Fruit fly (Drosophila melanogaster) whole organism, wandering third instar larva: Measurements from ENCODE around the gene DIP2.

Source experiments
- Abd-B ChIP-seq: fragments of >200 bp; optimal IDR thresholded peaks from 2 replicates; lab custom pipeline; 2017; ENCODE audit warnings: missing biosample characterization, missing genetic modification characterization
- CG32264 ChIP-seq: fragments of 200-800 bp; sonication (Bioruptor generic); optimal IDR thresholded peaks from 2 replicates; lab custom pipeline; 2016; ENCODE audit warnings: missing biosample characterization, missing genetic modification characterization
- CG9705 ChIP-seq: fragments of 200-800 bp; sonication (Bioruptor generic); optimal IDR thresholded peaks from 2 replicates; lab custom pipeline; 2018; ENCODE audit warnings: missing biosample characterization, mild to moderate bottlenecking, missing genetic modification characterization
- Dfd ChIP-seq: fragments of >200 bp; optimal IDR thresholded peaks from 2 replicates; lab custom pipeline; 2017; ENCODE audit warnings: missing biosample characterization, missing genetic modification characterization
- Dif ChIP-seq: fragments of 200-275, 200-300 bp; sonication (Bioruptor generic); optimal IDR thresholded peaks from 2 replicates; lab custom pipeline; 2018; ENCODE audit warnings: missing biosample characterization, missing genetic modification characterization; ENCODE audit not compliant: partially characterized antibody
- GATAd ChIP-seq: sonication (Bioruptor generic); optimal IDR thresholded peaks from 2 replicates; lab custom pipeline; 2016; ENCODE audit warnings: missing biosample characterization, missing genetic modification characterization
- HLH106 ChIP-seq: fragments of 200-800 bp; optimal IDR thresholded peaks from 3 replicates; lab custom pipeline; 2019; ENCODE audit warnings: missing biosample characterization, mild to moderate bottlenecking, missing genetic modification characterization, moderate library complexity
- Hnf4 ChIP-seq: fragments of 200-800 bp; sonication (Bioruptor generic); optimal IDR thresholded peaks from 2 replicates; lab custom pipeline; 2016; ENCODE audit warnings: missing biosample characterization, mild to moderate bottlenecking, missing genetic modification characterization
- Hr78 ChIP-seq: fragments of >200 bp; optimal IDR thresholded peaks from 2 replicates; lab custom pipeline; 2017; ENCODE audit warnings: missing biosample characterization, missing genetic modification characterization
- Hr83 ChIP-seq: fragments of 200-300 bp; sonication (Bioruptor generic); optimal IDR thresholded peaks from 2 replicates; lab custom pipeline; 2016; ENCODE audit warnings: missing biosample characterization, mild to moderate bottlenecking, missing genetic modification characterization, moderate library complexity; ENCODE audit not compliant: poor library complexity, severe bottlenecking
- Jra ChIP-seq: sonication (Bioruptor generic); optimal IDR thresholded peaks from 2 replicates; lab custom pipeline; 2016; ENCODE audit warnings: missing biosample characterization, missing genetic modification characterization
- Mio ChIP-seq: sonication (Bioruptor generic); optimal IDR thresholded peaks from 2 replicates; lab custom pipeline; 2016; ENCODE audit warnings: missing biosample characterization, missing genetic modification characterization
- Myc ChIP-seq: fragments of >200 bp; optimal IDR thresholded peaks from 2 replicates; lab custom pipeline; 2017
- N ChIP-seq: fragments of >200 bp; optimal IDR thresholded peaks from 2 replicates; lab custom pipeline; 2018; ENCODE audit warnings: missing biosample characterization, missing external identifiers, missing genetic modification characterization
- OdsH ChIP-seq: fragments of 200-800 bp; sonication (Bioruptor generic); optimal IDR thresholded peaks from 2 replicates; lab custom pipeline; 2016; ENCODE audit warnings: missing biosample characterization, mild to moderate bottlenecking, missing genetic modification characterization
- Rel ChIP-seq, 2 experiments: fragments of 200-800 bp; sonication (Bioruptor generic) in 1 of 2; optimal IDR thresholded peaks; 2 replicates in 1 of 2; 3 replicates in 1 of 2; lab custom pipeline; 2016 to 2019; ENCODE audit warnings: mild to moderate bottlenecking in 2 of 2, missing biosample characterization in 2 of 2, missing genetic modification characterization in 2 of 2, moderate library complexity in 1 of 2
- Sp1 ChIP-seq: fragments of 200-800 bp; sonication (Bioruptor generic); optimal IDR thresholded peaks from 3 replicates; lab custom pipeline; 2019; ENCODE audit warnings: missing biosample characterization, mild to moderate bottlenecking, missing genetic modification characterization, moderate library complexity
- Vsx2 ChIP-seq: fragments of 200-300, 225-300 bp; sonication (Bioruptor generic); optimal IDR thresholded peaks from 2 replicates; lab custom pipeline; 2018; ENCODE audit warnings: missing biosample characterization, missing genetic modification characterization; ENCODE audit not compliant: partially characterized antibody
- br ChIP-seq: fragments of 200-800 bp; sonication (Bioruptor generic); optimal IDR thresholded peaks from 2 replicates; lab custom pipeline; 2016; ENCODE audit warnings: missing biosample characterization, missing genetic modification characterization
- brk ChIP-seq: fragments of 200-800 bp; sonication (Bioruptor generic); optimal IDR thresholded peaks from 2 replicates; lab custom pipeline; 2016; ENCODE audit warnings: missing biosample characterization, mild to moderate bottlenecking, missing genetic modification characterization
- dl ChIP-seq, 2 experiments: fragments of 175-275, 200-275 bp in 1 of 2; fragments of 200-275 bp in 1 of 2; sonication (Bioruptor generic); optimal IDR thresholded peaks; lab custom pipeline; 2018; ENCODE audit warnings: mild to moderate bottlenecking in 2 of 2, missing biosample characterization in 2 of 2, missing genetic modification characterization in 2 of 2, moderate library complexity in 2 of 2; ENCODE audit not compliant: partially characterized antibody in 2 of 2, insufficient read depth in 1 of 2
- dmrt93B ChIP-seq: fragments of 200-800 bp; sonication (Bioruptor generic); optimal IDR thresholded peaks from 2 replicates; lab custom pipeline; 2018; ENCODE audit warnings: missing biosample characterization, mild to moderate bottlenecking, missing genetic modification characterization
- foxo ChIP-seq, 2 experiments: fragments of 200-800 bp; sonication (Bioruptor generic); optimal IDR thresholded peaks; 2 replicates in 1 of 2; 3 replicates in 1 of 2; lab custom pipeline; 2016 to 2017; ENCODE audit warnings: missing biosample characterization in 2 of 2, missing genetic modification characterization in 2 of 2
- fru ChIP-seq: fragments of 200-800 bp; sonication (Bioruptor generic); optimal IDR thresholded peaks from 3 replicates; lab custom pipeline; 2016; ENCODE audit warnings: missing biosample characterization, mild to moderate bottlenecking, missing genetic modification characterization
- h ChIP-seq: fragments of 200-800 bp; sonication (Bioruptor generic); optimal IDR thresholded peaks from 3 replicates; lab custom pipeline; 2016; ENCODE audit warnings: missing biosample characterization, mild to moderate bottlenecking, missing genetic modification characterization
- jim ChIP-seq: fragments of 175-275, 200-325 bp; sonication (Bioruptor generic); optimal IDR thresholded peaks from 2 replicates; lab custom pipeline; 2016; ENCODE audit warnings: missing biosample characterization, mild to moderate bottlenecking, missing genetic modification characterization
- pan ChIP-seq: fragments of >200 bp; optimal IDR thresholded peaks from 2 replicates; lab custom pipeline; 2017
- rgr ChIP-seq: fragments of 200-800 bp; sonication (Bioruptor generic); optimal IDR thresholded peaks from 3 replicates; lab custom pipeline; 2016; ENCODE audit warnings: missing biosample characterization, mild to moderate bottlenecking, missing genetic modification characterization
- sage ChIP-seq: fragments of 200-800 bp; sonication (Bioruptor generic); optimal IDR thresholded peaks from 2 replicates; lab custom pipeline; 2016; ENCODE audit warnings: missing biosample characterization, mild to moderate bottlenecking, missing genetic modification characterization
- sv ChIP-seq: fragments of 200-800 bp; sonication (Bioruptor generic); optimal IDR thresholded peaks from 3 replicates; lab custom pipeline; 2016; ENCODE audit warnings: missing biosample characterization, missing genetic modification characterization
- tai ChIP-seq: sonication (Bioruptor generic); optimal IDR thresholded peaks from 2 replicates; lab custom pipeline; 2016; ENCODE audit warnings: missing biosample characterization, missing genetic modification characterization
- usp ChIP-seq: fragments of >200 bp; optimal IDR thresholded peaks from 2 replicates; lab custom pipeline; 2017; ENCODE audit warnings: missing biosample characterization, missing genetic modification characterization
- woc ChIP-seq: sonication (Bioruptor generic); optimal IDR thresholded peaks from 2 replicates; lab custom pipeline; 2016; ENCODE audit warnings: missing biosample characterization, mild to moderate bottlenecking, missing genetic modification characterization

DIP2 gene

dm6 chr3L:234337-234736, 23.4 kb downstream of the DIP2 start:
- TF ChIP-seq dmrt93B (GFP tag; lab: Kevin White, UChicago): no peak
- TF ChIP-seq Sp1 (GFP tag; lab: Kevin White, UChicago): no peak
- TF ChIP-seq h (GFP tag; lab: Kevin White, UChicago): no peak
- no peak for TF ChIP-seq Hnf4 (GFP tag; lab: Kevin White, UChicago)
- TF ChIP-seq OdsH (GFP tag; lab: Kevin White, UChicago): no peak
- no peak for TF ChIP-seq br
- TF ChIP-seq Vsx2 (GFP tag; lab: Kevin White, UChicago): no peak
- TF ChIP-seq Mio (GFP tag; lab: Kevin White, UChicago): no peak
- no peak for TF ChIP-seq dl (GFP tag; optimal IDR thresholded peaks at IDR 0.05; lab: Kevin White, UChicago; ENCODE audit: insufficient read depth in 1 of 2, partially characterized antibody in 2 of 2)
- no peak for TF ChIP-seq Abd-B (GFP tag; lab: Kevin White, UChicago)
- TF ChIP-seq sv: no peak
- no peak for TF ChIP-seq Dfd (GFP tag; lab: Kevin White, UChicago)

dm6 chr3L:233251-233650, 24.5 kb downstream of the DIP2 start, which contains the start of gene CG34453:
TSS of gene CG34453 (minus strand) at chr3L:233351.
- no peak for TF ChIP-seq Hr83 (GFP tag; lab: Kevin White, UChicago)

dm6 chr3L:232267-232666, 25.5 kb downstream of the DIP2 start, which contains the start of gene CG34454:
TSS of gene CG34454 (minus strand) at chr3L:232350.
- TF ChIP-seq Vsx2 (GFP tag; lab: Kevin White, UChicago): no peak
- no peak for TF ChIP-seq OdsH (GFP tag; lab: Kevin White, UChicago)
- TF ChIP-seq Dif (GFP tag; lab: Kevin White, UChicago): no peak
- TF ChIP-seq Hnf4 (GFP tag; lab: Kevin White, UChicago): no peak
- TF ChIP-seq rgr (GFP tag; lab: Kevin White, UChicago): no peak
- TF ChIP-seq sv: no peak
- no peak for TF ChIP-seq jim (GFP tag; lab: Kevin White, UChicago)
- no peak for TF ChIP-seq tai (GFP tag; lab: Kevin White, UChicago)
- no peak for TF ChIP-seq foxo (GFP tag; optimal IDR thresholded peaks at IDR 0.05; lab: Kevin White, UChicago)
- no peak for TF ChIP-seq Hr78 (GFP tag; lab: Kevin White, UChicago)
- no peak for TF ChIP-seq pan (lab: Kevin White, UChicago)
- TF ChIP-seq sage (GFP tag; lab: Kevin White, UChicago): no peak

- TF ChIP-seq sage (GFP tag; lab: Kevin White, UChicago) (peak; percentile 0), usp (GFP tag; lab: Kevin White, UChicago) (no peak), N (no peak), Rel (GFP tag; optimal IDR thresholded peaks at IDR 0.05; lab: Kevin White, UChicago) (no peak), Rel (tag; optimal IDR thresholded peaks at IDR 0.05; lab: Kevin White, UChicago) (peak; percentile 67)
These were observed 26.2 kb downstream of the DIP2 start, which contains the start of gene CG42846 for dm6 chr3L:231504-231903. TSS of gene CG42846 (minus strand) at chr3L:231604.

- TF ChIP-seq CG32264 (GFP tag; lab: Kevin White, UChicago) (peak; percentile 18), Hnf4 (GFP tag; lab: Kevin White, UChicago) (no peak), Myc (no peak), tai (GFP tag; lab: Kevin White, UChicago) (no peak), jim (GFP tag; lab: Kevin White, UChicago) (no peak), HLH106 (tag; lab: Kevin White, UChicago) (no peak), Jra (GFP tag; lab: Kevin White, UChicago) (no peak), Abd-B (GFP tag; lab: Kevin White, UChicago) (no peak), pan (lab: Kevin White, UChicago) (no peak), Vsx2 (GFP tag; lab: Kevin White, UChicago) (no peak), brk (GFP tag; lab: Kevin White, UChicago) (peak; percentile 30), Dfd (GFP tag; lab: Kevin White, UChicago) (no peak), fru (GFP tag; lab: Kevin White, UChicago) (no peak), sage (GFP tag; lab: Kevin White, UChicago) (peak; percentile 39), Hr83 (GFP tag; lab: Kevin White, UChicago) (peak; percentile 7), woc (peak; percentile 14), CG9705 (GFP tag; lab: Kevin White, UChicago) (no peak), GATAd (GFP tag; lab: Kevin White, UChicago) (no peak)
- TF ChIP-seq, all 38 proteins: peak for 5
These were observed 32.6 kb downstream of the DIP2 start for dm6 chr3L:225120-225519.
